Worm (Caenorhabditis elegans) whole organism, L1 larva: ENCODE results near the gene unc-78.

Experiments used
- C04F5.9 ChIP-seq: sonication (generic microtip); optimal IDR thresholded peaks from 2 replicates; lab custom pipeline; 2016; ENCODE audit warnings: missing genetic modification characterization, missing compliant biosample characterization
- F16B12.6 ChIP-seq: fragments of 150-350 bp; optimal IDR thresholded peaks from 2 replicates; lab custom pipeline; 2014; ENCODE audit warnings: missing biosample characterization, missing genetic modification characterization
- aha-1 ChIP-seq: fragments of 150-350 bp; optimal IDR thresholded peaks from 2 replicates; lab custom pipeline; 2014; ENCODE audit warnings: missing biosample characterization, missing genetic modification characterization
- aly-2 ChIP-seq: fragments of 150-350 bp; optimal IDR thresholded peaks from 2 replicates; lab custom pipeline; 2014; ENCODE audit warnings: missing biosample characterization, missing genetic modification characterization
- blmp-1 ChIP-seq: fragments of 150-350 bp; optimal IDR thresholded peaks from 2 replicates; lab custom pipeline; 2014; ENCODE audit warnings: missing biosample characterization, missing genetic modification characterization
- ceh-63 ChIP-seq: fragments of 200-800 bp; sonication (Bioruptor generic); optimal IDR thresholded peaks from 2 replicates; lab custom pipeline; 2018; ENCODE audit warnings: mild to moderate bottlenecking, missing genetic modification characterization, missing compliant biosample characterization
- ceh-8 ChIP-seq: fragments of 200-800 bp; sonication (Bioruptor generic); optimal IDR thresholded peaks from 2 replicates; lab custom pipeline; 2018; ENCODE audit warnings: mild to moderate bottlenecking, missing genetic modification characterization, moderate library complexity, missing compliant biosample characterization
- ceh-82 ChIP-seq, 3 experiments: fragments of 150-350 bp in 1 of 3; sonication (generic microtip) in 2 of 3; optimal IDR thresholded peaks; 2 replicates each; lab custom pipeline; 2014 to 2017; ENCODE audit warnings: missing biosample characterization in 3 of 3, missing genetic modification characterization in 3 of 3
- dsc-1 ChIP-seq: sonication (generic microtip); optimal IDR thresholded peaks from 2 replicates; lab custom pipeline; 2016; ENCODE audit warnings: mild to moderate bottlenecking, missing genetic modification characterization, missing compliant biosample characterization
- egl-27 ChIP-seq, 2 experiments: fragments of 150-350 bp in 1 of 2; sonication (generic microtip); optimal IDR thresholded peaks; 3 replicates each; lab custom pipeline; 2017 to 2018; ENCODE audit warnings: missing biosample characterization in 2 of 2, missing genetic modification characterization in 2 of 2, missing genetic modification reagents in 2 of 2
- elt-3 ChIP-seq, 6 experiments: fragments of 150-350 bp in 1 of 6; sonication (generic microtip); optimal IDR thresholded peaks; 2 replicates each; lab custom pipeline; 2017 to 2018; ENCODE audit warnings: missing biosample characterization in 6 of 6, missing genetic modification characterization in 6 of 6, inconsistent platforms in 1 of 6
- fkh-4 ChIP-seq: sonication (generic microtip); optimal IDR thresholded peaks from 2 replicates; lab custom pipeline; 2016; ENCODE audit warnings: missing compliant biosample characterization, missing genetic modification characterization, borderline replicate concordance
- fos-1 ChIP-seq: fragments of 150-350 bp; optimal IDR thresholded peaks from 2 replicates; lab custom pipeline; 2014; ENCODE audit warnings: missing biosample characterization, missing genetic modification characterization
- grh-1 ChIP-seq: fragments of 200-800 bp; sonication (Bioruptor generic); IDR thresholded peaks from 2 replicates; pipeline ENCODE4 v1.3.6; 2022; ENCODE audit warnings: missing genetic modification reagents, missing genetic modification characterization, missing compliant biosample characterization
- hlh-4 ChIP-seq: sonication (generic microtip); optimal IDR thresholded peaks from 2 replicates; lab custom pipeline; 2016; ENCODE audit warnings: mild to moderate bottlenecking, missing genetic modification characterization, missing compliant biosample characterization
- irx-1 ChIP-seq: sonication (generic microtip); optimal IDR thresholded peaks from 2 replicates; lab custom pipeline; 2016; ENCODE audit warnings: missing genetic modification characterization, missing compliant biosample characterization
- lin-14 ChIP-seq: fragments of 200-800 bp; sonication (Bioruptor generic); optimal IDR thresholded peaks from 2 replicates; lab custom pipeline; 2018; ENCODE audit warnings: mild to moderate bottlenecking, missing genetic modification characterization, moderate library complexity, missing compliant biosample characterization
- lin-15B ChIP-seq: fragments of 150-350 bp; sonication (generic microtip); optimal IDR thresholded peaks from 3 replicates; lab custom pipeline; 2014; ENCODE audit warnings: missing biosample characterization, missing genetic modification characterization
- lir-3 ChIP-seq: sonication (generic microtip); optimal IDR thresholded peaks from 2 replicates; lab custom pipeline; 2016; ENCODE audit warnings: mild to moderate bottlenecking, missing genetic modification characterization, moderate library complexity, missing compliant biosample characterization; ENCODE audit not compliant: poor library complexity
- mef-2 ChIP-seq: fragments of 150-350 bp; optimal IDR thresholded peaks from 2 replicates; lab custom pipeline; 2014; ENCODE audit warnings: missing biosample characterization, missing genetic modification characterization
- mep-1 ChIP-seq: fragments of 150-350 bp; optimal IDR thresholded peaks from 2 replicates; lab custom pipeline; 2014; ENCODE audit warnings: missing biosample characterization, missing genetic modification characterization
- nhr-11 ChIP-seq: fragments of 150-350 bp; optimal IDR thresholded peaks from 2 replicates; lab custom pipeline; 2014; ENCODE audit warnings: missing biosample characterization, missing genetic modification characterization
- nhr-20 ChIP-seq: sonication (generic microtip); optimal IDR thresholded peaks from 2 replicates; lab custom pipeline; 2016; ENCODE audit warnings: mild to moderate bottlenecking, missing genetic modification characterization, missing compliant biosample characterization
- nhr-237 ChIP-seq: fragments of 150-350 bp; optimal IDR thresholded peaks from 2 replicates; lab custom pipeline; 2014; ENCODE audit warnings: missing biosample characterization, missing genetic modification characterization
- nhr-28 ChIP-seq: fragments of 150-350 bp; optimal IDR thresholded peaks from 2 replicates; lab custom pipeline; 2014; ENCODE audit warnings: missing biosample characterization, missing genetic modification characterization
- nhr-47 ChIP-seq: sonication (generic microtip); optimal IDR thresholded peaks from 2 replicates; lab custom pipeline; 2016; ENCODE audit warnings: mild to moderate bottlenecking, missing genetic modification characterization, moderate library complexity, missing compliant biosample characterization
- nhr-85 ChIP-seq: sonication (generic microtip); peaks from one replicate; lab custom pipeline; 2016; ENCODE audit warnings: missing genetic modification characterization, inconsistent platforms, missing compliant biosample characterization
- nhr-90 ChIP-seq: sonication (generic microtip); optimal IDR thresholded peaks from 2 replicates; lab custom pipeline; 2016; ENCODE audit warnings: mild to moderate bottlenecking, missing genetic modification characterization, missing compliant biosample characterization; ENCODE audit not compliant: poor library complexity
- snu-23 ChIP-seq: sonication (generic microtip); optimal IDR thresholded peaks from 2 replicates; lab custom pipeline; 2016; ENCODE audit warnings: missing genetic modification characterization, missing compliant biosample characterization
- sptf-1 ChIP-seq: fragments of 150-350 bp; optimal IDR thresholded peaks from 2 replicates; lab custom pipeline; 2014; ENCODE audit warnings: missing biosample characterization, missing genetic modification characterization
- tbx-2 ChIP-seq: sonication (generic microtip); optimal IDR thresholded peaks from 2 replicates; lab custom pipeline; 2016; ENCODE audit warnings: missing genetic modification characterization, missing compliant biosample characterization
- unc-130 ChIP-seq: fragments of 150-350 bp; optimal IDR thresholded peaks from 2 replicates; lab custom pipeline; 2017; ENCODE audit warnings: missing biosample characterization, missing genetic modification characterization, inconsistent platforms
- unc-30 ChIP-seq: sonication (generic microtip); optimal IDR thresholded peaks from 2 replicates; lab custom pipeline; 2017; ENCODE audit warnings: missing biosample characterization, missing genetic modification characterization
- unc-98 ChIP-seq: fragments of 200-800 bp; sonication (Bioruptor generic); IDR thresholded peaks from 2 replicates; pipeline ENCODE4 v1.3.6; 2022; ENCODE audit warnings: missing genetic modification characterization, missing compliant biosample characterization
- xbp-1 ChIP-seq: sonication (generic microtip); optimal IDR thresholded peaks from 2 replicates; lab custom pipeline; 2016; ENCODE audit warnings: missing genetic modification characterization, missing compliant biosample characterization
- zag-1 ChIP-seq: fragments of 150-350 bp; optimal IDR thresholded peaks from 2 replicates; lab custom pipeline; 2014; ENCODE audit warnings: missing biosample characterization, missing genetic modification characterization
- zip-4 ChIP-seq: fragments of 200-800 bp; sonication (Bioruptor generic); optimal IDR thresholded peaks from 2 replicates; lab custom pipeline; 2018; ENCODE audit warnings: mild to moderate bottlenecking, missing genetic modification characterization, moderate library complexity, missing compliant biosample characterization
- ztf-11 ChIP-seq, 2 experiments: sonication (generic microtip); optimal IDR thresholded peaks; 2 replicates each; lab custom pipeline; 2016 to 2017; ENCODE audit warnings: missing genetic modification characterization in 2 of 2, missing biosample characterization in 1 of 2, missing compliant biosample characterization in 1 of 2

The unc-78 gene

DNA sequence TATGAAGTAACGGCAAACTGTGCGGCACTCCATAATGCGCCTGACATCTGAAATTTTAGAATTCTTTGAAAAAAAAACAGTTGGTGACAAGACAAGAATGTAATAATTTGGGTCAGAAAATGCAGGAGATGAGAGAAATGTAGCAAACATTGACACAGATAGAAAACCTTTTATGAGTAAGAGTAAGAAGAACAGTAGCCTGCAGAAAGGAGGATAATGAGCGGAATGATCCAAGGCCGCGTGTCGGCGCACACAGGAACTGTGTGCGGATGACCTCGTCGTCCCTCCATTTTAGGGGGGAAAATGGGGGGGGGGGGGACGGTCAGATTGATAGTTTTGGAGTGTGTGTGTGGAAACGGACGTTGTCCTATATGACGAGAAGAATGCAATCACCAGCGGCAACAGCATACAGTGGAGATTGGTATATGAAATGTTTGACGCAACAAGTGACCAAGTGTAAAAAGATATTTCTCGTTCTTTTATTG lies 3.3 kb upstream of the unc-78 start, which contains the start of gene dhs-27:
dhs-27 (minus strand) TSS at position 51 of the 485 bp plus-strand sequence.
- TF ChIP-seq fkh-4 (tag; lab: Kevin White, UChicago) (no peak), nhr-47 (tag; lab: Kevin White, UChicago) (no peak), ceh-63 (GFP tag; lab: Kevin White, UChicago) (no peak), zip-4 (GFP tag; lab: Kevin White, UChicago) (no peak), irx-1 (tag; lab: Kevin White, UChicago) (no peak), elt-3 (tag; optimal IDR thresholded peaks at IDR 0.05; lab: Kevin White, UChicago) (peak in 1 of 6 experiments; percentile 18), egl-27 (tag; optimal IDR thresholded peaks at IDR 0.05; lab: Kevin White, UChicago) (no peak), F16B12.6 (tag; lab: Kevin White, UChicago) (no peak), nhr-85 (peak; percentile 85), aly-2 (tag; lab: Kevin White, UChicago) (no peak), grh-1 (0 out of 2 replicates have a peak, but pooled peaks have one; percentile 34), ceh-8 (GFP tag; lab: Kevin White, UChicago) (no peak), aha-1 (tag; lab: Kevin White, UChicago) (no peak), mep-1 (tag; lab: Kevin White, UChicago) (peak; percentile 17), snu-23 (GFP tag; lab: Kevin White, UChicago) (peak; percentile 21), nhr-90 (tag; lab: Kevin White, UChicago) (peak; percentile 6), ztf-11 (tag; optimal IDR thresholded peaks at IDR 0.05; lab: Kevin White, UChicago) (no peak), unc-130 (tag; lab: Kevin White, UChicago) (no peak), hlh-4 (tag; lab: Kevin White, UChicago) (no peak), lin-14 (GFP tag; lab: Kevin White, UChicago) (peak; percentile 89), lir-3 (tag; lab: Kevin White, UChicago) (no peak), fos-1 (tag; lab: Kevin White, UChicago) (no peak), blmp-1 (tag; lab: Kevin White, UChicago) (peak; percentile 68)

DNA sequence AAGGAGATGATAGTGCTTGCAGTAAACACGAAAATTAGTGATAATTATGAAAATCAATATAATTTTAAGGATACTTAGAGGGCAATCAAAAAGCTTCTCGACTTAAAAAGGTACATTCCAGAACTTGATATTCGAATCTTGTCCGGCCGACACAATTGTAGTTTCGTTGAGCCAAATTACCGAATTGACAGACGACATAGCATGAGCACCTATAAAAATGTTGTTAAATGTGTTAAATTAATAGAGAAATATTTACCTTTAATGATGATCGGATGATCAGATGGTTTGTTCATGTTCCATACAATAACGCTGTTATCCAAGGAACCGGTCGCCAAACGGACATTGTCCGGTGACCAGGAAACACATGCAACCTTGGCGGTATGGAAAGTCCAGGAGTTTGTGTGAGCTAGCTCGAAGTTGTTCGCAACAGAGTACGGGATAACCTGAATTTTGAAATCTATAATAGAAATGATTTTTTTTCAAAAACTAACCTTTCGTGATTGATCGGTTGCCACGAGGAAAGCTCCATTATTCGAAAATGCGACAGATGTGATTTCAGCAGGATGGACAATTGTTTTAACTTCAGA lies 2.6 kb downstream of the unc-78 start:
- TF ChIP-seq ztf-11 (tag; optimal IDR thresholded peaks at IDR 0.05; lab: Kevin White, UChicago) (no peak), tbx-2 (tag; lab: Kevin White, UChicago) (no peak), nhr-28 (tag; lab: Kevin White, UChicago) (no peak), unc-130 (tag; lab: Kevin White, UChicago) (no peak)

DNA sequence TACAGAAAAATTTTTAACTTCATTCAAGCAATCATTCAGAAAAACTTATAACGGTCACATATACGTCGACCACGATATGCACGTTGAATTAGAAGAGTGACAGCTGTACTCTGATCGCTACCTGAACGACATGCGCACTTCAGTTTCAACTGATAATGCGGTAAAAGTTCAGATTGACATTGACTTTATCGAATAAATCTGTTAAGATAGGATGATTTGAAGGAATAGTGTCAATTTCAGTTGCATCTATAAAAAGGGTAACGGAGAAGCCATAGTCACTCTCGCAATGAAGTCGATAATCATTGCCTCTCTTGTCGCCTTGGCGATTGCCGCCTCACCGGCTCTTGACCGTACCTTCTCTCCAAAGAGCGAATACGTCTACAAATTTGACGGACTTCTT lies 8.2 kb downstream of the unc-78 start, which contains the start of gene vit-5:
vit-5 (plus strand) TSS at position 277 of the 400 bp plus-strand sequence.
- TF ChIP-seq nhr-11 (tag; lab: Kevin White, UChicago) (no peak), aly-2 (tag; lab: Kevin White, UChicago) (no peak), ceh-82 (tag; optimal IDR thresholded peaks at IDR 0.05; lab: Kevin White, UChicago) (no peak), lin-15B (tag; lab: Kevin White, UChicago) (no peak), unc-98 (GFP tag; lab: Robert Waterston, UW) (no peak), unc-130 (tag; lab: Kevin White, UChicago) (no peak), mef-2 (tag; lab: Kevin White, UChicago) (no peak), fkh-4 (tag; lab: Kevin White, UChicago) (no peak), nhr-237 (no peak), sptf-1 (tag; lab: Kevin White, UChicago) (no peak), unc-30 (tag; lab: Kevin White, UChicago) (no peak)

DNA sequence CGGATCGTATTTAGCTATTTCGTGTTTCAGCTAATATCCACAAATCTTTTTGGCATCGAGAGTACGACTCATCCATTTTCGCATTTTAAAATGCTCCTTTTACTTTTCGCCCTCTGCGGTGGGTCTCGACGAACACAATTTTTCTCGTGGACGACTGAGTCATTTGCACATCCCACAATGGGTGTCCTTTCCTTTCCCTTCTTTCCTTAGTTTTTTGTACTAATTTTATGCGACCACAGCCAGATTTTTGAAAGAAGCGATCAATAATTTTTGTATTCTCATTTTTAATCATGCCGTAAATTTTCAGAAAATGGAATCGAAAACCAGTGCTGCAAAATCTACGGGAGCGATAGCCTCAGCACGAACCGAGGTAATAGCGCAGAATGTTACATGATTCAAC lies 9.7 kb downstream of the unc-78 start, which contains the start of gene C04F6.9:
C04F6.9 (plus strand) TSS at position 301 of the 400 bp plus-strand sequence.
- no peak for TF ChIP-seq xbp-1 (tag; lab: Kevin White, UChicago)
- TF ChIP-seq dsc-1 (tag; lab: Kevin White, UChicago) = no peak
- no peak for TF ChIP-seq zag-1 (tag; lab: Kevin White, UChicago)
- TF ChIP-seq nhr-20 = no peak
- no peak for TF ChIP-seq lir-3 (tag; lab: Kevin White, UChicago)
- TF ChIP-seq C04F5.9 (tag; lab: Kevin White, UChicago) = no peak
- TF ChIP-seq grh-1 = no peak
- TF ChIP-seq, all 84 proteins: peak for 0
